Worm (Caenorhabditis elegans) whole organism, young adult: ENCODE measurements around the gene H03G16.5.

ENCODE experiments used
- K11D2.4 ChIP-seq: fragments of 200-800 bp; sonication (Bioruptor generic); IDR thresholded peaks from 2 replicates; pipeline ENCODE4 v1.3.6; 2022; ENCODE audit warnings: missing genetic modification reagents, missing genetic modification characterization, missing compliant biosample characterization
- lsl-1 ChIP-seq: fragments of 200-800 bp; sonication (Bioruptor generic); optimal IDR thresholded peaks from 2 replicates; lab custom pipeline; 2018; ENCODE audit warnings: mild to moderate bottlenecking, missing genetic modification characterization, moderate library complexity, missing compliant biosample characterization

- TF ChIP-seq K11D2.4 (no peak), lsl-1 (GFP tag; lab: Kevin White, UChicago) (no peak)
Measured at ce11 chrX:15026008-15026407, 30.6 kb downstream of the H03G16.5 start, which contains the start of gene seb-3.
